Fruit fly (Drosophila melanogaster) whole organism, embryonic: ENCODE results near the gene Zn72D.
A peak's percentile ranks its signal among the peaks of the same experiment; 100 is the strongest.

ENCODE experiments used
- CG15269 ChIP-seq: fragments of 200-800 bp; sonication (Bioruptor generic); optimal IDR thresholded peaks from 2 replicates; lab custom pipeline; 2018; ENCODE audit warnings: missing biosample characterization, mild to moderate bottlenecking, missing genetic modification characterization, moderate library complexity
- CG15479 ChIP-seq: fragments of 200-800 bp; sonication (Bioruptor generic); optimal IDR thresholded peaks from 3 replicates; lab custom pipeline; 2019; ENCODE audit warnings: missing biosample characterization, mild to moderate bottlenecking, missing genetic modification characterization, moderate library complexity
- CG32532 ChIP-seq: fragments of 200-800 bp; sonication (Bioruptor generic); IDR thresholded peaks from 2 replicates; pipeline ENCODE4 v1.3.6; 2022; ENCODE audit warnings: missing biosample characterization, missing genetic modification characterization
- E2f2 ChIP-seq: fragments of 200-800 bp; sonication (Bioruptor generic); IDR thresholded peaks from 2 replicates; pipeline ENCODE4 v1.3.6; 2022; ENCODE audit warnings: missing biosample characterization, missing genetic modification characterization
- Hr78 ChIP-seq, 2 experiments: fragments of 200-800 bp in 1 of 2; fragments of >200 bp in 1 of 2; sonication (Bioruptor generic) in 1 of 2; optimal IDR thresholded peaks; 2 replicates each; lab custom pipeline; 2017 to 2019; ENCODE audit warnings: missing biosample characterization in 2 of 2, missing genetic modification characterization in 2 of 2, mild to moderate bottlenecking in 1 of 2, moderate library complexity in 1 of 2
- Mrtf ChIP-seq: fragments of 200-800 bp; sonication (Bioruptor generic); IDR thresholded peaks from 3 replicates; pipeline ENCODE4 v1.3.6; 2022; ENCODE audit warnings: missing biosample characterization, missing genetic modification characterization
- Neu2 ChIP-seq: fragments of 200-800 bp; sonication (Bioruptor generic); optimal IDR thresholded peaks from 3 replicates; lab custom pipeline; 2016; ENCODE audit warnings: missing biosample characterization, missing genetic modification characterization, borderline replicate concordance
- Nf-YB ChIP-seq: fragments of 200-800 bp; sonication (Bioruptor generic); optimal IDR thresholded peaks from 3 replicates; lab custom pipeline; 2019; ENCODE audit warnings: missing biosample characterization, mild to moderate bottlenecking, missing genetic modification characterization, moderate library complexity
- Usf ChIP-seq: fragments of 200-800 bp; sonication (Bioruptor generic); optimal IDR thresholded peaks from 2 replicates; lab custom pipeline; 2017; ENCODE audit warnings: missing genotype, missing biosample characterization, missing genetic modification characterization
- inv ChIP-seq: fragments of 200-800 bp; sonication (Bioruptor generic); IDR thresholded peaks from 2 replicates; pipeline ENCODE4 v1.3.6; 2022; ENCODE audit warnings: missing biosample characterization, missing genetic modification characterization; ENCODE audit not compliant: partially characterized antibody
- sug ChIP-seq: fragments of 200-800 bp; optimal IDR thresholded peaks from 2 replicates; lab custom pipeline; 2019; ENCODE audit warnings: missing biosample characterization, mild to moderate bottlenecking, missing genetic modification characterization, moderate library complexity
- tio ChIP-seq: fragments of 200-800 bp; sonication (Bioruptor generic); optimal IDR thresholded peaks from 2 replicates; lab custom pipeline; 2017; ENCODE audit warnings: missing biosample characterization, missing genetic modification characterization, inconsistent platforms
- unc-4 ChIP-seq: fragments of 200-800 bp; sonication (Bioruptor generic); IDR thresholded peaks from 2 replicates; pipeline ENCODE4 v1.3.6; 2022; ENCODE audit warnings: missing biosample characterization, missing genetic modification characterization; ENCODE audit not compliant: partially characterized antibody

dm6 chr3L:16113607-16114337 lies 1.3 kb upstream of the Zn72D start:
- TF ChIP-seq sug = peak; percentile 84
- TF ChIP-seq Mrtf (GFP tag; lab: Robert Waterston, UW) = peak; percentile 61; the same call in 1 of the 3 replicates
- TF ChIP-seq tio = no peak
- peak; percentile 88 for TF ChIP-seq CG32532 (GFP tag; lab: Robert Waterston, UW)
- peak; percentile 34 for TF ChIP-seq Usf
- TF ChIP-seq E2f2 = peak; percentile 64
- TF ChIP-seq Neu2 = no peak
- TF ChIP-seq inv (GFP tag; lab: Robert Waterston, UW) = peak; percentile 52
- TF ChIP-seq unc-4 (GFP tag; lab: Robert Waterston, UW) = peak; percentile 68
- no peak for TF ChIP-seq CG15269 (tag; lab: Kevin White, UChicago)
- TF ChIP-seq Hr78 (GFP tag; optimal IDR thresholded peaks at IDR 0.05; lab: Kevin White, UChicago) = no peak
- TF ChIP-seq CG15479 (GFP tag; lab: Kevin White, UChicago) = peak; percentile 99
- peak; percentile 67 for TF ChIP-seq Nf-YB
